Worm (Caenorhabditis elegans) whole organism, midembryonic: Measurements from ENCODE around the gene sqv-2.

Experiments
- T22C8.4 ChIP-seq: fragments of 200-800 bp; sonication (Bioruptor generic); IDR thresholded peaks from 2 replicates; pipeline ENCODE4 v1.3.6; 2022; ENCODE audit warnings: missing genetic modification characterization, missing compliant biosample characterization
- cog-1 ChIP-seq: sonication (generic microtip); optimal IDR thresholded peaks from 2 replicates; lab custom pipeline; 2016; ENCODE audit warnings: missing genetic modification characterization, missing compliant biosample characterization
- flt-1 ChIP-seq: fragments of 200-800 bp; sonication (Bioruptor generic); IDR thresholded peaks from 2 replicates; pipeline ENCODE4 v1.3.6; 2022; ENCODE audit warnings: missing genetic modification characterization, missing compliant biosample characterization
- klf-2 ChIP-seq: fragments of 200-800 bp; sonication (Bioruptor generic); conservative IDR thresholded peaks from 2 replicates; pipeline ENCODE4 v1.3.6; 2022; ENCODE audit warnings: missing genetic modification reagents, missing genetic modification characterization, missing compliant biosample characterization
- med-1 ChIP-seq: sonication (generic microtip); optimal IDR thresholded peaks from 2 replicates; lab custom pipeline; 2017; ENCODE audit warnings: missing genetic modification characterization, mild to moderate bottlenecking, missing compliant biosample characterization, antibody characterized with exemption, missing genetic modification reagents; ENCODE audit not compliant: insufficient read depth
- ztf-23 ChIP-seq: fragments of 200-800 bp; sonication (Bioruptor generic); IDR thresholded peaks from 2 replicates; pipeline ENCODE4 v1.3.6; 2022; ENCODE audit warnings: missing genetic modification reagents, missing genetic modification characterization, missing compliant biosample characterization

DNA sequence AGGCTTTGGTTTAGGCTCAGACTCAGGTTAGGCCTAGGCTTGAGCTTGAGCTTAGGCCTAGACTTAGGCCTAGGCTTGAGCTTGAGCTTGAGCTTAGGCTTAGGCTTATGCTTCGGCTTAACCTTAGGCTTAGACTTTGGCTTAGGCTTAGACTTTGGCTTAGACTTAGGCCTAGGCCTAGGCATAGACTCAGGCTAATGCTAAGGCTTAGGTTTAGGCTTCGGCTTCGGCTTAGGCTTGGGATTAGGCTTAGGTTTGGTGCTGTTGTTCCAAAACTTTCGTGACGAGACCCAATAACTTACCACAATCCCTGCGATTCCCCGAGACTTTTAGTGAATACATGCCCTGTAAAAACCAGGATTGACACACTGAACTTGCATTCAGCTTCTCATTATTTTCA is 45.5 kb upstream of the sqv-2 start:
- TF ChIP-seq T22C8.4: no peak
- TF ChIP-seq cog-1 (tag; lab: Kevin White, UChicago): no peak
- TF ChIP-seq flt-1: no peak
- TF ChIP-seq klf-2 (GFP tag; lab: Robert Waterston, UW): no peak
- no peak for TF ChIP-seq med-1 (GFP tag; lab: Kevin White, UChicago)
- no peak for TF ChIP-seq ztf-23 (GFP tag; lab: Robert Waterston, UW)
